Worm (Caenorhabditis elegans) whole organism, L4/young adult: ENCODE data around the gene T20D4.19.
"Not testable (repeated sequence)": the region's sequence is repeated elsewhere in the genome, so short reads cannot be mapped to it uniquely, and the experiment has no call there.

ENCODE experiments used
- W03F9.2 ChIP-seq: fragments of 150-350 bp; optimal IDR thresholded peaks from 2 replicates; lab custom pipeline; 2014; ENCODE audit warnings: missing biosample characterization, missing genetic modification characterization
- dao-5 ChIP-seq: sonication (generic microtip); optimal IDR thresholded peaks from 2 replicates; lab custom pipeline; 2016; ENCODE audit warnings: missing genotype, missing genetic modification characterization, moderate library complexity, missing compliant biosample characterization
- him-1 ChIP-seq: sonication (generic microtip); optimal IDR thresholded peaks from 2 replicates; lab custom pipeline; 2016; ENCODE audit warnings: missing genotype, missing genetic modification reagents, missing genetic modification characterization, missing compliant biosample characterization

T20D4.19 gene

ce11 chrV:3398314-3398713 lies 33.1 kb downstream of the T20D4.19 start, which contains the start of gene T20D4.11:
TSS of gene T20D4.11 (plus strand) at chrV:3398690.
- TF ChIP-seq dao-5 (no peak), W03F9.2 (tag; lab: Kevin White, UChicago) (no peak), him-1 (tag; lab: Kevin White, UChicago) (no peak)

ce11 chrV:3396765-3397164 lies 34.7 kb downstream of the T20D4.19 start, which contains the start of gene T20D4.12:
TSS of gene T20D4.12 (plus strand) at chrV:3397065.
- TF ChIP-seq him-1 (tag; lab: Kevin White, UChicago); dao-5; W03F9.2 (tag; lab: Kevin White, UChicago): not testable (repeated sequence)

DNA sequence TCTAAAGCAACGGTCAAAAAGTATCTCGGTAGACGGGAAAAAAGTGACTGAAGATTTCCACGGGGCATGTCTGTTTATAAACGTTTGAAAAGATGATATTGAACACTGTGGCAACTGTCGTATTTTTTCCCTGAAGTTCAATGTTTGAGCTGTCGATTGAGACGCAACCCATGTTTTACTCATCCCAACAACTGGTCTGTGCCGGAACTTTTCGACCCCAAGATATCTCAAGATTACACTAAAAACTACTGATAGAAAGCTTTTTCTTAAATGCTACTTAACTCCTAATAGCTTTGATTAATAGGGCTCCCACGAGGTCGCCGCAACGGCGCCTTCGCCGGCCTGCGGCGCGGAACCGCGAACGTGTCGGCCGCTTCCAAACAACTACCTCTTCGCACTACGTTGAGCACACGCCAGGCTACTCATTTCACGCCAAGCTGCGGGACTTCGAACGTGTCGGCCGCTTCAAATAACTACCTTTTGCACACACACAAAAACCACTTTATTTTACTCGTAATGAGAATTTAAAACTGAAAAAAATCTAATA lies 36.7 kb downstream of the T20D4.19 start, which contains the start of gene T20D4.15:
Gene T20D4.15 (minus strand): TSS at position 51 of the 547 bp plus-strand sequence.
- no peak for TF ChIP-seq him-1 (tag; lab: Kevin White, UChicago)
- TF ChIP-seq W03F9.2 (tag; lab: Kevin White, UChicago) = no peak
- no peak for TF ChIP-seq dao-5

ce11 chrV:3394065-3394464 lies 37.4 kb downstream of the T20D4.19 start:
- TF ChIP-seq W03F9.2 (tag; lab: Kevin White, UChicago) (no peak), him-1 (tag; lab: Kevin White, UChicago) (no peak), dao-5 (no peak)

DNA sequence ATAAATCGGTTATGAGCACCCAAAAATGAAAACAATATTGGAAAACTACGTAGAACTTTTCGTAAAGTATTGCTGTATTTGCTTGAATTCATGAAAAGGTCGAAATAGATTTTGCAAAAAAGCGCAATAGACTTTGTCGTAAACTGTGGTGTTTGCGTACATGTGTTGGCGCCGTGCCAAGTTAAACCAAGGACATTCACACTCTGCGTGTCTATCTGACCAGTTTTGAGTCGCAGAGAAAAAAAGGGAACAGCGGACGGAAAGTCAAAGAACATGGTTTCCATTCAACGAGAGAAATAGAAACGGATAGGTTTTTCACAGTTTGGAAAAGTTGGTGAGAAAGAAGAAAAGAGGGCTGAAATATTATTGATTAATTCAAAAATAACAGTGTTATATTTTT lies 40.4 kb downstream of the T20D4.19 start:
- TF ChIP-seq dao-5 (no peak), W03F9.2 (tag; lab: Kevin White, UChicago) (no peak)

DNA sequence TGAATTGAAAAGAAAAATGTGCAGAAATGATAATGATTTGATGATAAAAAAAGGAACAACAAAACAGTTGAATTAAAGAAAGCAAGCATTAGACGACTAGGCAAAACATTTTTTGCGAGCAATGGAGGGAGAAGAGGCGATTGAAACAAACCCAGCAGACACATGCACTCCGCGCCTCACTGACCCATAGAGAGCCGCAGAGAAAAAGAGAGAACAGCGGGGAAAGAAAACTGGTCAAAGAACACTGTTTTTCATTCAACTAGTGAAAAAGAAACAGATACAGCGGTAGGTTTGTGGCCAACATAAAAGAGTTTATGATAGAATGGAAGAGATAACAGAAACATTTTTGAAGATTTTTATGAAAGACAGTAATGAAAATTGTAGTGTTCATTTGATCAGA lies 43.1 kb downstream of the T20D4.19 start:
- no peak for TF ChIP-seq dao-5
- TF ChIP-seq him-1 (tag; lab: Kevin White, UChicago) = no peak
- no peak for TF ChIP-seq W03F9.2 (tag; lab: Kevin White, UChicago)
